Worm (Caenorhabditis elegans): ENCODE results near the gene srh-179.

- TF ChIP-seq hlh-4 (tag; optimal IDR thresholded peaks at IDR 0.05) (no peak), elt-3 (tag; optimal IDR thresholded peaks at IDR 0.05) (no peak), aly-2 (tag; optimal IDR thresholded peaks at IDR 0.05) (no peak), mep-1 (tag; optimal IDR thresholded peaks at IDR 0.05) (no peak), zag-1 (tag; optimal IDR thresholded peaks at IDR 0.05) (no peak), fos-1 (tag; optimal IDR thresholded peaks at IDR 0.05) (no peak), unc-62 (GFP tag; optimal IDR thresholded peaks at IDR 0.05) (no peak), lsy-2 (tag; optimal IDR thresholded peaks at IDR 0.05) (no peak), blmp-1 (tag; optimal IDR thresholded peaks at IDR 0.05) (no peak), dpl-1 (GFP tag; optimal IDR thresholded peaks at IDR 0.05) (no peak), Y116A8C.19 (tag; optimal IDR thresholded peaks at IDR 0.05; ENCODE audit: borderline replicate concordance) (no peak), C34B4.2 (tag; optimal IDR thresholded peaks at IDR 0.05) (no peak)
Measured at ce11 chrV:18434961-18435360, 41.2 kb upstream of the srh-179 start, which contains the start of gene ZK262.20.

Data from whole organism, L1 larva.